Fruit fly (Drosophila melanogaster): ENCODE data around the gene CG12885.

The CG12885 gene

DNA sequence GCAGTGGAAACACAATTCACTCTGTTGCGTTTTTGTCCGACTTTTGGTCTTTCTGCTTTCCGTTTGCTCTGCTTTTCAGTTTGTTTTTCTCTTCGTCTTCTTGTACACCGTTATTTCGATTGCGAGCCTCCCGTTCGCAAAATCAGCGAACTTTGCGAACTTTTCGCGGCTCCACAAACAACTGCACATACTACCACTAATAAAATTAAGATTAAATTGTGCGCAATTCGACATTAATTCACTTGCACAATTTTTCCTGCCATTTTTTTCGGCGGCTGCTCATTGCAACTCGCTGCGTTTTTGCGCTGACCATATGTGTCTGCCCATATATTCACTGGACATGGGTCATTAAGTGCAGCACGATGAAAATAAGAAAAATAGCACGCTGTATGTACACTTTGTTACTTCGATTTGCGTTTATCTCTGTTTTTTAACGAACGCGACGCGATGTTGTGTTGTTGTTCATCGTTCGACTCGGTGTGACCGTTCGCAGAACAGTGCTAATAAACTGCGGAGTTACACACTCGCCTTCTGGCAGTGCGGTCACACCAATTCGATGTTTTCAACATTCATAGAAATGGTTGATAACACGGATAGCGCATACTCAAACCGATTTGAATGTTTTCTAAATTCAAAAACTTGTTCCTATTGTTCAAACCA, 38.1 kb downstream of the CG12885 start, which contains the start of gene Klp98A (continued):
- TF ChIP-seq ci (GFP tag; IDR thresholded peaks at IDR 0.05) (peak; percentile 32; the same call in 1 of the 3 replicates), unc-4 (GFP tag; IDR thresholded peaks at IDR 0.05; ENCODE audit: partially characterized antibody) (peak; percentile 28; the same call in 1 of the 2 replicates), Fer3 (tag; optimal IDR thresholded peaks at IDR 0.05) (no peak), CG8359 (GFP tag; optimal IDR thresholded peaks at IDR 0.05; ENCODE audit: borderline replicate concordance) (peak; percentile 9), CTCF (GFP tag; optimal IDR thresholded peaks at IDR 0.05) (peak; percentile 69), bigmax (GFP tag; optimal IDR thresholded peaks at IDR 0.05) (no peak), CG17186 (GFP tag; optimal IDR thresholded peaks at IDR 0.05) (peak; percentile 41), Antp (GFP tag; optimal IDR thresholded peaks at IDR 0.05) (no peak), nmo (GFP tag; optimal IDR thresholded peaks at IDR 0.05) (peak; percentile 47), CG17385 (GFP tag; optimal IDR thresholded peaks at IDR 0.05) (peak; percentile 8), gsb (GFP tag; IDR thresholded peaks at IDR 0.05) (no peak), wek (GFP tag; optimal IDR thresholded peaks at IDR 0.05) (peak; percentile 9), HmgD (GFP tag; optimal IDR thresholded peaks at IDR 0.05) (peak; percentile 55), zen (tag; optimal IDR thresholded peaks at IDR 0.05) (peak; percentile 54), CG4360 (GFP tag; IDR thresholded peaks at IDR 0.05) (peak; percentile 84), maf-S (GFP tag; optimal IDR thresholded peaks at IDR 0.05) (peak; percentile 1), CG7987 (GFP tag; optimal IDR thresholded peaks at IDR 0.05) (peak; percentile 41), NfI (GFP tag; optimal IDR thresholded peaks at IDR 0.05) (no peak), Ada2b (GFP tag; IDR thresholded peaks at IDR 0.05) (no peak), Deaf1 (tag; optimal IDR thresholded peaks at IDR 0.05) (peak; percentile 82), crol (GFP tag; IDR thresholded peaks at IDR 0.05) (0 out of 2 replicates have a peak, but pooled peaks have one; percentile 2), CG12155 (GFP tag; optimal IDR thresholded peaks at IDR 0.05) (peak; percentile 17), insv (GFP tag; optimal IDR thresholded peaks at IDR 0.05) (peak in 1 of 2 experiments; percentile 29), nom (GFP tag; optimal IDR thresholded peaks at IDR 0.05) (peak; percentile 36), Med (GFP tag) (peak; percentile 92), ftz-f1 (GFP tag; optimal IDR thresholded peaks at IDR 0.05) (peak; percentile 6), Opbp (GFP tag; IDR thresholded peaks at IDR 0.05; ENCODE audit: partially characterized antibody) (peak; percentile 60; the same call in 1 of the 3 replicates), gro (GFP tag; optimal IDR thresholded peaks at IDR 0.05) (peak; percentile 50), gfzf (GFP tag; optimal IDR thresholded peaks at IDR 0.05) (peak; percentile 99), CG6765 (GFP tag; optimal IDR thresholded peaks at IDR 0.05) (no peak), fd3F (GFP tag; optimal IDR thresholded peaks at IDR 0.05) (no peak), MTF-1 (GFP tag; optimal IDR thresholded peaks at IDR 0.05; ENCODE audit: borderline replicate concordance) (peak; percentile 41), NC2β (GFP tag; optimal IDR thresholded peaks at IDR 0.05) (peak; percentile 30), CG15479 (GFP tag; optimal IDR thresholded peaks at IDR 0.05) (peak; percentile 17), Dbx (GFP tag; IDR thresholded peaks at IDR 0.05) (0 out of 3 replicates have a peak, but pooled peaks have one; percentile 6), CHES-1-like (GFP tag; optimal IDR thresholded peaks at IDR 0.05) (peak; percentile 64), Pdp1 (GFP tag; optimal IDR thresholded peaks at IDR 0.05) (peak in 1 of 2 experiments; percentile 67), E2f2 (GFP tag; IDR thresholded peaks at IDR 0.05) (peak; percentile 63), vvl (GFP tag; IDR thresholded peaks at IDR 0.05) (peak; percentile 17; the same call in 1 of the 2 replicates), CG18599 (GFP tag; optimal IDR thresholded peaks at IDR 0.05) (no peak), ash1 (GFP tag; optimal IDR thresholded peaks at IDR 0.05) (no peak), CG4424 (GFP tag; optimal IDR thresholded peaks at IDR 0.05) (peak; percentile 13), Ets65A (GFP tag) (peak; percentile 81), CG12659 (GFP tag; optimal IDR thresholded peaks at IDR 0.05) (peak; percentile 73), prd (optimal IDR thresholded peaks at IDR 0.05) (no peak), prd (GFP tag; IDR thresholded peaks at IDR 0.05) (no peak), hkb (optimal IDR thresholded peaks at IDR 0.05) (no peak), hkb (GFP tag; IDR thresholded peaks at IDR 0.05) (no peak), CG17829 (tag; optimal IDR thresholded peaks at IDR 0.05) (peak; percentile 54), toy (GFP tag; IDR thresholded peaks at IDR 0.05) (no peak)
